Worm (Caenorhabditis elegans) whole organism, young adult: ENCODE data around the gene F13H8.3.
A peak's percentile ranks its signal among the peaks of the same experiment; 100 is the strongest.

Experiments used
- B0336.3 ChIP-seq: fragments of 200-800 bp; sonication (Bioruptor generic); IDR thresholded peaks from 2 replicates; pipeline ENCODE4 v1.3.6; 2022; ENCODE audit warnings: missing genetic modification characterization, missing compliant biosample characterization
- D2030.7 ChIP-seq: fragments of 200-800 bp; sonication (Bioruptor generic); IDR thresholded peaks from 2 replicates; pipeline ENCODE4 v1.3.6; 2022; ENCODE audit warnings: missing genetic modification reagents, missing genetic modification characterization, missing compliant biosample characterization
- F33H1.4 ChIP-seq: fragments of 200-800 bp; sonication (Bioruptor generic); IDR thresholded peaks from 2 replicates; pipeline ENCODE4 v1.3.6; 2022; ENCODE audit warnings: missing genetic modification reagents, missing genetic modification characterization, missing compliant biosample characterization
- F37B4.10 ChIP-seq: fragments of 200-800 bp; sonication (Bioruptor generic); IDR thresholded peaks from 2 replicates; pipeline ENCODE4 v1.3.6; 2022; ENCODE audit warnings: missing genetic modification characterization, missing compliant biosample characterization
- F39B2.1 ChIP-seq: fragments of 200-800 bp; sonication (Bioruptor generic); IDR thresholded peaks from 2 replicates; pipeline ENCODE4 v1.3.6; 2022; ENCODE audit warnings: missing genetic modification reagents, missing genetic modification characterization, missing compliant biosample characterization
- F49E8.2 ChIP-seq: sonication (generic microtip); optimal IDR thresholded peaks from 3 replicates; lab custom pipeline; 2017; ENCODE audit warnings: missing genetic modification characterization, mild to moderate bottlenecking, missing compliant biosample characterization, antibody characterized with exemption, moderate library complexity; ENCODE audit not compliant: insufficient read depth
- Y53G8AR.9 ChIP-seq: fragments of 200-800 bp; sonication (Bioruptor generic); conservative IDR thresholded peaks from 2 replicates; pipeline ENCODE4 v1.3.6; 2022; ENCODE audit warnings: missing genetic modification reagents, missing genetic modification characterization, missing compliant biosample characterization
- Y56A3A.18 ChIP-seq: fragments of 200-800 bp; sonication (Bioruptor generic); IDR thresholded peaks from 2 replicates; pipeline ENCODE4 v1.3.6; 2022; ENCODE audit warnings: missing genetic modification reagents, missing genetic modification characterization, missing compliant biosample characterization
- Y67H2A.10 ChIP-seq: fragments of 200-800 bp; sonication (Bioruptor generic); conservative IDR thresholded peaks from 2 replicates; pipeline ENCODE4 v1.3.6; 2022; ENCODE audit warnings: missing genetic modification reagents, missing genetic modification characterization, missing compliant biosample characterization
- Y79H2A.3 ChIP-seq: fragments of 200-800 bp; sonication (Bioruptor generic); conservative IDR thresholded peaks from 2 replicates; pipeline ENCODE4 v1.3.6; 2022; ENCODE audit warnings: missing genetic modification reagents, missing genetic modification characterization, missing compliant biosample characterization
- Y95B8A.8 ChIP-seq: fragments of 200-800 bp; sonication (Bioruptor generic); IDR thresholded peaks from 2 replicates; pipeline ENCODE4 v1.3.6; 2022; ENCODE audit warnings: missing genetic modification reagents, missing genetic modification characterization, missing compliant biosample characterization
- aptf-3 ChIP-seq: fragments of 200-800 bp; sonication (Bioruptor generic); IDR thresholded peaks from 2 replicates; pipeline ENCODE4 v1.3.6; 2022; ENCODE audit warnings: missing genetic modification characterization, missing compliant biosample characterization
- athp-1 ChIP-seq: sonication (generic microtip); optimal IDR thresholded peaks from 2 replicates; lab custom pipeline; 2017; ENCODE audit warnings: mild to moderate bottlenecking, missing genetic modification characterization, missing compliant biosample characterization
- cebp-1 ChIP-seq, 2 experiments: fragments of 200-800 bp in 1 of 2; sonication (Bioruptor generic) in 1 of 2; sonication (generic microtip) in 1 of 2; IDR thresholded peaks in 1 of 2; optimal IDR thresholded peaks in 1 of 2; 2 replicates each; pipeline versions ENCODE4 v1.3.6 to Lab custom; 2017 to 2022; ENCODE audit warnings: missing compliant biosample characterization in 2 of 2, missing genetic modification characterization in 2 of 2, mild to moderate bottlenecking in 1 of 2, missing genetic modification reagents in 1 of 2, moderate library complexity in 1 of 2
- ceh-79 ChIP-seq: sonication (generic microtip); optimal IDR thresholded peaks from 2 replicates; lab custom pipeline; 2017; ENCODE audit warnings: mild to moderate bottlenecking, missing genetic modification characterization, missing compliant biosample characterization
- ceh-91 ChIP-seq: fragments of 200-800 bp; sonication (Bioruptor generic); IDR thresholded peaks from 2 replicates; pipeline ENCODE4 v1.3.6; 2022; ENCODE audit warnings: missing genetic modification reagents, missing genetic modification characterization, missing compliant biosample characterization
- chd-7 ChIP-seq: sonication (generic microtip); optimal IDR thresholded peaks from 2 replicates; lab custom pipeline; 2016; ENCODE audit warnings: mild to moderate bottlenecking, missing genetic modification characterization, moderate library complexity, missing compliant biosample characterization
- dox-1 ChIP-seq: fragments of 200-800 bp; sonication (Bioruptor generic); IDR thresholded peaks from 2 replicates; pipeline ENCODE4 v1.3.6; 2022; ENCODE audit warnings: missing genetic modification reagents, missing genetic modification characterization, missing compliant biosample characterization
- him-1 ChIP-seq: sonication (generic microtip); optimal IDR thresholded peaks from 2 replicates; lab custom pipeline; 2016; ENCODE audit warnings: missing genotype, missing genetic modification reagents, missing genetic modification characterization, missing compliant biosample characterization
- hmg-1.2 ChIP-seq: fragments of 200-800 bp; sonication (Bioruptor generic); IDR thresholded peaks from 2 replicates; pipeline ENCODE4 v1.3.6; 2022; ENCODE audit warnings: missing genetic modification reagents, missing genetic modification characterization, missing compliant biosample characterization
- hrde-1 ChIP-seq: sonication (generic microtip); optimal IDR thresholded peaks from 2 replicates; lab custom pipeline; 2016; ENCODE audit warnings: missing genetic modification characterization, mild to moderate bottlenecking, missing compliant biosample characterization, moderate library complexity, missing genotype, missing genetic modification reagents, borderline replicate concordance
- hsf-1 ChIP-seq: fragments of 200-800 bp; sonication (Bioruptor generic); IDR thresholded peaks from 2 replicates; pipeline ENCODE4 v1.3.6; 2022; ENCODE audit warnings: missing genetic modification reagents, missing genetic modification characterization, missing compliant biosample characterization
- let-526 ChIP-seq: fragments of 200-800 bp; sonication (Bioruptor generic); IDR thresholded peaks from 2 replicates; pipeline ENCODE4 v1.3.6; 2022; ENCODE audit warnings: missing genetic modification reagents, missing genetic modification characterization, missing compliant biosample characterization
- lin-54 ChIP-seq: fragments of 200-800 bp; sonication (Bioruptor generic); optimal IDR thresholded peaks from 2 replicates; lab custom pipeline; 2018; ENCODE audit warnings: mild to moderate bottlenecking, missing genetic modification characterization, missing compliant biosample characterization
- madf-3 ChIP-seq: fragments of 200-800 bp; sonication (Bioruptor generic); IDR thresholded peaks from 2 replicates; pipeline ENCODE4 v1.3.6; 2022; ENCODE audit warnings: missing genetic modification reagents, missing genetic modification characterization, missing compliant biosample characterization
- madf-6 ChIP-seq: fragments of 200-800 bp; sonication (Bioruptor generic); IDR thresholded peaks from 2 replicates; pipeline ENCODE4 v1.3.6; 2022; ENCODE audit warnings: missing genetic modification reagents, missing genetic modification characterization, missing compliant biosample characterization
- mcd-1 ChIP-seq: fragments of 200-800 bp; sonication (Bioruptor generic); IDR thresholded peaks from 2 replicates; pipeline ENCODE4 v1.3.6; 2022; ENCODE audit warnings: missing genetic modification reagents, missing genetic modification characterization, missing compliant biosample characterization
- mxl-1 ChIP-seq: sonication (generic microtip); optimal IDR thresholded peaks from 2 replicates; lab custom pipeline; 2016; ENCODE audit warnings: missing genetic modification characterization, missing compliant biosample characterization
- nfya-1 ChIP-seq: sonication (generic microtip); optimal IDR thresholded peaks from 2 replicates; lab custom pipeline; 2017; ENCODE audit warnings: antibody characterized with exemption, missing compliant biosample characterization, missing genetic modification characterization, borderline replicate concordance; ENCODE audit not compliant: insufficient read depth
- nfya-2 ChIP-seq: fragments of 200-800 bp; sonication (Bioruptor generic); IDR thresholded peaks from 2 replicates; pipeline ENCODE4 v1.3.6; 2022; ENCODE audit warnings: missing genetic modification reagents, missing genetic modification characterization, missing compliant biosample characterization
- nfyb-1 ChIP-seq: fragments of 200-800 bp; sonication (Bioruptor generic); IDR thresholded peaks from 2 replicates; pipeline ENCODE4 v1.3.6; 2022; ENCODE audit warnings: missing genetic modification reagents, missing genetic modification characterization, missing compliant biosample characterization
- nhr-120 ChIP-seq: fragments of 200-800 bp; sonication (Bioruptor generic); IDR thresholded peaks from 2 replicates; pipeline ENCODE4 v1.3.6; 2022; ENCODE audit warnings: missing genetic modification characterization, missing compliant biosample characterization
- nhr-80 ChIP-seq: sonication (generic microtip); optimal IDR thresholded peaks from 2 replicates; lab custom pipeline; 2016; ENCODE audit warnings: missing genetic modification characterization, missing compliant biosample characterization
- pbrm-1 ChIP-seq: fragments of 200-800 bp; sonication (Bioruptor generic); IDR thresholded peaks from 2 replicates; pipeline ENCODE4 v1.3.6; 2022; ENCODE audit warnings: missing genetic modification reagents, missing genetic modification characterization, missing compliant biosample characterization
- rcor-1 ChIP-seq: fragments of 200-800 bp; sonication (Bioruptor generic); IDR thresholded peaks from 2 replicates; pipeline ENCODE4 v1.3.6; 2022; ENCODE audit warnings: missing genetic modification reagents, missing genetic modification characterization, missing compliant biosample characterization
- snpc-1.3 ChIP-seq: sonication (generic microtip); optimal IDR thresholded peaks from 2 replicates; lab custom pipeline; 2017; ENCODE audit warnings: missing genetic modification characterization, mild to moderate bottlenecking, missing compliant biosample characterization, antibody characterized with exemption, moderate library complexity, missing genotype, missing genetic modification reagents; ENCODE audit not compliant: insufficient read depth
- snpc-3.4 ChIP-seq: sonication (generic microtip); optimal IDR thresholded peaks from 2 replicates; lab custom pipeline; 2017; ENCODE audit warnings: missing genetic modification characterization, mild to moderate bottlenecking, missing compliant biosample characterization, antibody characterized with exemption, moderate library complexity, missing genotype, missing genetic modification reagents
- snpc-4 ChIP-seq, 5 experiments: fragments of 150-350 bp in 1 of 5; sonication (generic microtip) in 4 of 5; optimal IDR thresholded peaks; 2 replicates each; lab custom pipeline; 2014 to 2018; ENCODE audit warnings: missing genetic modification characterization in 5 of 5, missing biosample characterization in 3 of 5, antibody characterized with exemption in 2 of 5, mild to moderate bottlenecking in 2 of 5, missing compliant biosample characterization in 2 of 5, missing genotype in 2 of 5, moderate library complexity in 2 of 5, missing genetic modification reagents in 1 of 5
- tbp1 ChIP-seq: fragments of 200-800 bp; sonication (Bioruptor generic); optimal IDR thresholded peaks from 2 replicates; lab custom pipeline; 2018; ENCODE audit warnings: mild to moderate bottlenecking, missing genetic modification characterization, missing compliant biosample characterization
- tlf-1 ChIP-seq: fragments of 200-800 bp; sonication (Bioruptor generic); optimal IDR thresholded peaks from 2 replicates; lab custom pipeline; 2018; ENCODE audit warnings: mild to moderate bottlenecking, missing genetic modification characterization, missing compliant biosample characterization
- unc-130 ChIP-seq: sonication (generic microtip); optimal IDR thresholded peaks from 2 replicates; lab custom pipeline; 2016; ENCODE audit warnings: missing genetic modification reagents, missing genetic modification characterization, missing compliant biosample characterization
- xnd-1 ChIP-seq: sonication (generic microtip); optimal IDR thresholded peaks from 2 replicates; lab custom pipeline; 2016; ENCODE audit warnings: missing genotype, missing genetic modification reagents, missing genetic modification characterization, missing compliant biosample characterization

F13H8.3 gene

DNA sequence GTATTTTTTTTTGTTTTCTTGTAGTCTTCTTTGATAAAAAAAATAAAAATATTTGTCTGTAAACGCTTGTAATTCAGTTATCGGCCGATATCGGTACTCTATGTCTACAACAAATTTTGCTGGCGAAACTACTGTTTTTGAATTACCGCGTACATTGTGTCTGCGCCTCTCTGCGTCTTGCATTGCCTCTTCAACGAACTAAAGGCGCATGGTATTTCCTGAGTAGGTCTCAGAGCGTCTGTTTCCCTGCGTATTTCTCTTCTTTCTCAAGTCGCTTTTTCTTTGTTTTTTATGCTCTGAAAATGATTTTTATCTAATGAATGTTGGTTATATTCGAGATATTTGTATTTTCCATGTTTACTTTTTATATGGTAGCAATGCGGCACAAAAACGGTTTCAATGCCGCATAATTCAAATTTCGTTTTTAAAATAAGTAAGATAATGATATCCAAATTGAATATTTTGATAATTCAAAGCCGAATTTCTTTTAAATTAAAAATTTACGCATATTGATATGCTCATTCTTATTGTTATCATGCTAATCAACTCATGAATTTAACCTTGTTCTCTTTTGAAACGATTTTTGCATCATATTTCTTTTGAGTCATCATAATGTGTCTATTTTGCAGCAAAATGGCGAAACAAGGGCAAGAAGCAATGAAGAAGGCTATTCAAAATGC is 12.9 kb upstream of the F13H8.3 start, which contains the start of gene phb-2 (continued):
- TF ChIP-seq F37B4.10 (GFP tag; lab: Robert Waterston, UW), result no peak
- TF ChIP-seq dox-1 (GFP tag; lab: Robert Waterston, UW), result peak; percentile 78
- TF ChIP-seq tbp1 (GFP tag; lab: Kevin White, UChicago), result peak; percentile 49
- TF ChIP-seq nhr-80 (tag; lab: Kevin White, UChicago), result peak; percentile 13
- peak; percentile 48; the same call in 1 of the 2 replicates for TF ChIP-seq pbrm-1 (GFP tag; lab: Robert Waterston, UW)
- no peak for TF ChIP-seq athp-1 (tag; lab: Kevin White, UChicago)
- peak; percentile 64 for TF ChIP-seq snpc-1.3 (tag; lab: Kevin White, UChicago)
- peak; percentile 93 for TF ChIP-seq lin-54
- no peak for TF ChIP-seq xnd-1 (tag; lab: Kevin White, UChicago)
- TF ChIP-seq mxl-1 (tag; lab: Kevin White, UChicago), result no peak
- TF ChIP-seq mcd-1, result peak; percentile 75
- no peak for TF ChIP-seq unc-130 (GFP tag; lab: Kevin White, UChicago)
- peak; percentile 52 for TF ChIP-seq ceh-91 (GFP tag; lab: Robert Waterston, UW)
- TF ChIP-seq cebp-1 (GFP tag; IDR thresholded peaks at IDR 0.05; lab: Robert Waterston, UW), result 0 out of 2 replicates have a peak, but pooled peaks have one; percentile 14
- TF ChIP-seq cebp-1 (tag; optimal IDR thresholded peaks at IDR 0.05; lab: Kevin White, UChicago), result peak; percentile 59
- TF ChIP-seq Y53G8AR.9, result 0 out of 2 replicates have a peak, but pooled peaks have one; percentile 29
- peak; percentile 84 for TF ChIP-seq F33H1.4 (GFP tag; lab: Robert Waterston, UW)

DNA sequence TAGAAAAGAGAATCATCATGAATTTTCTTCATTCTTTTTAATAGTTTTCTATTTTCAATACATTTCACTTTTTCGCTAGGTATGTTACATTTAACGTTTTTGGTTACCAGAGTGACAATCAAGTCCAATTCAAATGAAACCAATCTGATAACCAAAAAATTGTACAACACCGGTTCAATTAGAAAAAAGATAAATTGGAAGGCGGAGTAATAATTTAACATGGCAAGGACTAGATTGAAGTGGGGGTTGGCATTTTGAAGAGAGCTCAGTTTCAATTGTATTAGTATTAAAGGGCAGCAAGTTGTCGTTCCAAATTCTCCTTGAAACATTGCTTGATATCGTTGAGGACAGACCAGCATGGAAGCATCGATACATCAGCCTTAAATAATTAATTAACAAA is 11.1 kb upstream of the F13H8.3 start:
- TF ChIP-seq lin-54, result peak; percentile 44
- TF ChIP-seq F39B2.1 (GFP tag; lab: Robert Waterston, UW), result no peak
- peak; percentile 33; the same call in 1 of the 2 replicates for TF ChIP-seq rcor-1
- TF ChIP-seq Y56A3A.18 (GFP tag; lab: Robert Waterston, UW), result peak; percentile 63; the same call in 1 of the 2 replicates
- peak; percentile 33 for TF ChIP-seq athp-1 (tag; lab: Kevin White, UChicago)
- TF ChIP-seq F49E8.2 (tag; lab: Kevin White, UChicago), result peak; percentile 31
- TF ChIP-seq nfyb-1 (GFP tag; lab: Robert Waterston, UW), result 0 out of 2 replicates have a peak, but pooled peaks have one; percentile 24
- no peak for TF ChIP-seq nfya-1 (tag; lab: Kevin White, UChicago)
- 0 out of 2 replicates have a peak, but pooled peaks have one; percentile 51 for TF ChIP-seq Y95B8A.8 (GFP tag; lab: Robert Waterston, UW)
- TF ChIP-seq chd-7 (tag; lab: Kevin White, UChicago), result peak; percentile 59
- peak; percentile 17; the same call in 1 of the 2 replicates for TF ChIP-seq D2030.7 (GFP tag; lab: Robert Waterston, UW)
- TF ChIP-seq hrde-1, result peak; percentile 87
- TF ChIP-seq madf-6, result peak; percentile 67
- no peak for TF ChIP-seq let-526 (GFP tag; lab: Robert Waterston, UW)
- TF ChIP-seq ceh-79, result peak; percentile 44
- TF ChIP-seq hmg-1.2 (GFP tag; lab: Robert Waterston, UW), result 0 out of 2 replicates have a peak, but pooled peaks have one; percentile 22
- peak; percentile 60; the same call in 1 of the 2 replicates for TF ChIP-seq Y79H2A.3 (GFP tag; lab: Robert Waterston, UW)
- 0 out of 2 replicates have a peak, but pooled peaks have one; percentile 38 for TF ChIP-seq hsf-1 (GFP tag; lab: Robert Waterston, UW)
- no peak for TF ChIP-seq unc-130 (GFP tag; lab: Kevin White, UChicago)
- no peak for TF ChIP-seq Y67H2A.10 (GFP tag; lab: Robert Waterston, UW)
- peak; percentile 55; the same call in 1 of the 2 replicates for TF ChIP-seq B0336.3 (GFP tag; lab: Robert Waterston, UW)
- TF ChIP-seq aptf-3, result 0 out of 2 replicates have a peak, but pooled peaks have one; percentile 18
- no peak for TF ChIP-seq nfya-2 (GFP tag; lab: Robert Waterston, UW)
- TF ChIP-seq xnd-1 (tag; lab: Kevin White, UChicago), result peak; percentile 39
- TF ChIP-seq madf-3, result 0 out of 2 replicates have a peak, but pooled peaks have one; percentile 59
- TF ChIP-seq tlf-1 (GFP tag; lab: Kevin White, UChicago), result peak; percentile 4
- no peak for TF ChIP-seq snpc-4 (GFP tag; optimal IDR thresholded peaks at IDR 0.05; lab: Kevin White, UChicago)
- peak in 1 of 4 experiments; percentile 36 for TF ChIP-seq snpc-4 (tag; optimal IDR thresholded peaks at IDR 0.05; lab: Kevin White, UChicago)
- peak; percentile 18 for TF ChIP-seq him-1 (tag; lab: Kevin White, UChicago)
- peak; percentile 33 for TF ChIP-seq snpc-3.4 (tag; lab: Kevin White, UChicago)
- TF ChIP-seq nhr-120 (GFP tag; lab: Robert Waterston, UW), result no peak
